Fruit fly (Drosophila melanogaster) whole organism, embryonic: ENCODE measurements around the gene Taf11.
A peak's percentile ranks its signal among the peaks of the same experiment; 100 is the strongest.

ENCODE experiments used
- Adf1 ChIP-seq: fragments of 200-800 bp; sonication (Bioruptor generic); IDR thresholded peaks from 2 replicates; pipeline ENCODE4 v1.3.6; 2022; ENCODE audit warnings: missing biosample characterization, missing genetic modification characterization
- Atf6 ChIP-seq: fragments of 200-800 bp; sonication (Bioruptor generic); IDR thresholded peaks from 2 replicates; pipeline ENCODE4 v1.3.6; 2022; ENCODE audit warnings: missing biosample characterization, missing genetic modification characterization
- CG10267 ChIP-seq: fragments of 200-800 bp; sonication (Bioruptor generic); optimal IDR thresholded peaks from 2 replicates; lab custom pipeline; 2018; ENCODE audit warnings: missing biosample characterization, mild to moderate bottlenecking, missing genetic modification characterization, moderate library complexity
- CG10543 ChIP-seq: fragments of 200-800 bp; sonication (Bioruptor generic); optimal IDR thresholded peaks from 3 replicates; lab custom pipeline; 2017; ENCODE audit warnings: missing biosample characterization, mild to moderate bottlenecking, missing genetic modification characterization, moderate library complexity
- CG12659 ChIP-seq: fragments of 200-800 bp; sonication (Bioruptor generic); optimal IDR thresholded peaks from 3 replicates; lab custom pipeline; 2017; ENCODE audit warnings: mild to moderate bottlenecking, missing biosample characterization, missing genetic modification reagents, missing genetic modification characterization
- CG16813 ChIP-seq: fragments of 200-800 bp; sonication (Bioruptor generic); IDR thresholded peaks from 3 replicates; pipeline ENCODE4 v1.3.6; 2022; ENCODE audit warnings: missing biosample characterization, missing genetic modification characterization; ENCODE audit not compliant: partially characterized antibody
- CG16815 ChIP-seq: fragments of 200-800 bp; sonication (Bioruptor generic); optimal IDR thresholded peaks from 3 replicates; lab custom pipeline; 2017; ENCODE audit warnings: missing biosample characterization, mild to moderate bottlenecking, missing genetic modification characterization
- CG17912 ChIP-seq: fragments of 200-800 bp; sonication (Bioruptor generic); optimal IDR thresholded peaks from 2 replicates; lab custom pipeline; 2018; ENCODE audit warnings: missing biosample characterization, mild to moderate bottlenecking, missing genetic modification characterization
- CG18764 ChIP-seq: fragments of 200-800 bp; sonication (Bioruptor generic); optimal IDR thresholded peaks from 3 replicates; lab custom pipeline; 2016; ENCODE audit warnings: missing biosample characterization, missing genetic modification characterization
- CG2889 ChIP-seq: fragments of 200-800 bp; sonication (Bioruptor generic); IDR thresholded peaks from 3 replicates; pipeline ENCODE4 v1.3.6; 2022; ENCODE audit warnings: missing biosample characterization, missing genetic modification characterization
- CG31224 ChIP-seq: fragments of 200-800 bp; sonication (Bioruptor generic); IDR thresholded peaks from 2 replicates; pipeline ENCODE4 v1.3.6; 2022; ENCODE audit warnings: missing biosample characterization, missing genetic modification characterization
- CG32772 ChIP-seq: fragments of 200-800 bp; sonication (Bioruptor generic); IDR thresholded peaks from 2 replicates; pipeline ENCODE4 v1.3.6; 2022; ENCODE audit warnings: missing biosample characterization, missing genetic modification characterization
- CG3407 ChIP-seq: fragments of 200-800 bp; sonication (Bioruptor generic); optimal IDR thresholded peaks from 2 replicates; lab custom pipeline; 2018; ENCODE audit warnings: missing biosample characterization, mild to moderate bottlenecking, missing genetic modification characterization
- CG6272 ChIP-seq: fragments of 200-800 bp; sonication (Bioruptor generic); IDR thresholded peaks from 2 replicates; pipeline ENCODE4 v1.3.6; 2022; ENCODE audit warnings: missing biosample characterization, missing genetic modification characterization
- CG6813 ChIP-seq: fragments of 200-800 bp; sonication (Bioruptor generic); optimal IDR thresholded peaks from 2 replicates; lab custom pipeline; 2017; ENCODE audit warnings: missing biosample characterization, missing genetic modification characterization, mild to moderate bottlenecking, moderate library complexity, missing genetic modification reagents
- CG9215 ChIP-seq: fragments of 200-800 bp; sonication (Bioruptor generic); IDR thresholded peaks from 2 replicates; pipeline ENCODE4 v1.3.6; 2022; ENCODE audit warnings: missing biosample characterization, missing genetic modification characterization
- CG9437 ChIP-seq: fragments of 200-800 bp; sonication (Bioruptor generic); optimal IDR thresholded peaks from 2 replicates; lab custom pipeline; 2018; ENCODE audit warnings: missing biosample characterization, mild to moderate bottlenecking, missing genetic modification characterization
- Dbx ChIP-seq: fragments of 200-800 bp; sonication (Bioruptor generic); IDR thresholded peaks from 3 replicates; pipeline ENCODE4 v1.3.6; 2022; ENCODE audit warnings: missing biosample characterization, missing genetic modification characterization
- Fer1 ChIP-seq: fragments of 200-800 bp; sonication (Bioruptor generic); optimal IDR thresholded peaks from 2 replicates; lab custom pipeline; 2017; ENCODE audit warnings: missing biosample characterization, mild to moderate bottlenecking, missing genetic modification characterization
- Fer2 ChIP-seq: fragments of 200-800 bp; sonication (Bioruptor generic); optimal IDR thresholded peaks from 2 replicates; lab custom pipeline; 2018; ENCODE audit warnings: missing biosample characterization, mild to moderate bottlenecking, missing genetic modification characterization, moderate library complexity
- Fer3 ChIP-seq: fragments of 200-800 bp; sonication (Bioruptor generic); optimal IDR thresholded peaks from 2 replicates; lab custom pipeline; 2018; ENCODE audit warnings: missing biosample characterization, mild to moderate bottlenecking, missing genetic modification characterization, moderate library complexity
- Gug ChIP-seq: fragments of 200-800 bp; sonication (Bioruptor generic); IDR thresholded peaks from 4 replicates; pipeline ENCODE4 v1.3.6; 2022; ENCODE audit warnings: missing biosample characterization, missing genetic modification characterization
- Lpt ChIP-seq: fragments of >200 bp; optimal IDR thresholded peaks from 2 replicates; lab custom pipeline; 2018; ENCODE audit warnings: missing biosample characterization, missing genetic modification characterization
- Mes4 ChIP-seq: fragments of 200-800 bp; sonication (Bioruptor generic); optimal IDR thresholded peaks from 2 replicates; lab custom pipeline; 2016; ENCODE audit warnings: missing biosample characterization, missing genetic modification characterization
- NC2α ChIP-seq: fragments of 200-800 bp; sonication (Bioruptor generic); optimal IDR thresholded peaks from 2 replicates; lab custom pipeline; 2016; ENCODE audit warnings: missing biosample characterization, missing genetic modification characterization
- Nf-YA ChIP-seq: fragments of 200-800 bp; sonication (Bioruptor generic); IDR thresholded peaks from 2 replicates; pipeline ENCODE4 v1.3.6; 2022; ENCODE audit warnings: missing biosample characterization, missing genetic modification characterization
- Nf-YB ChIP-seq: fragments of 200-800 bp; sonication (Bioruptor generic); optimal IDR thresholded peaks from 3 replicates; lab custom pipeline; 2019; ENCODE audit warnings: missing biosample characterization, mild to moderate bottlenecking, missing genetic modification characterization, moderate library complexity
- Rfx ChIP-seq: fragments of 200-800 bp; sonication (Bioruptor generic); IDR thresholded peaks from 2 replicates; pipeline ENCODE4 v1.3.6; 2022; ENCODE audit warnings: missing biosample characterization, missing genetic modification characterization
- Sin3A ChIP-seq: fragments of >200 bp; optimal IDR thresholded peaks from 2 replicates; lab custom pipeline; 2018
- Sox100B ChIP-seq: fragments of 200-800 bp; sonication (Bioruptor generic); optimal IDR thresholded peaks from 3 replicates; lab custom pipeline; 2018; ENCODE audit warnings: missing biosample characterization, mild to moderate bottlenecking, missing genetic modification characterization
- ato ChIP-seq: fragments of 200-800 bp; sonication (Bioruptor generic); IDR thresholded peaks from 2 replicates; pipeline ENCODE4 v1.3.6; 2022; ENCODE audit warnings: missing biosample characterization, missing genetic modification characterization; ENCODE audit not compliant: partially characterized antibody
- br ChIP-seq: fragments of >200 bp; optimal IDR thresholded peaks from 2 replicates; lab custom pipeline; 2017
- chif ChIP-seq, 2 experiments: fragments of 200-800 bp; sonication (Bioruptor generic); optimal IDR thresholded peaks; 3 replicates each; lab custom pipeline; 2016; ENCODE audit warnings: missing biosample characterization in 2 of 2, missing genetic modification characterization in 2 of 2
- ci ChIP-seq: fragments of 200-800 bp; sonication (Bioruptor generic); IDR thresholded peaks from 3 replicates; pipeline ENCODE4 v1.3.6; 2022; ENCODE audit warnings: missing biosample characterization, missing genetic modification characterization
- dan ChIP-seq: fragments of 200-800 bp; sonication (Bioruptor generic); IDR thresholded peaks from 2 replicates; pipeline ENCODE4 v1.3.6; 2022; ENCODE audit warnings: missing biosample characterization, missing genetic modification characterization
- dmrt99B ChIP-seq: fragments of 200-800 bp; sonication (Bioruptor generic); optimal IDR thresholded peaks from 2 replicates; lab custom pipeline; 2018; ENCODE audit warnings: missing biosample characterization, mild to moderate bottlenecking, missing genetic modification characterization, moderate library complexity
- ems ChIP-seq: fragments of 200-800 bp; sonication (Bioruptor generic); optimal IDR thresholded peaks from 3 replicates; lab custom pipeline; 2016; ENCODE audit warnings: missing biosample characterization, missing genetic modification characterization
- fd3F ChIP-seq: fragments of 200-800 bp; sonication (Bioruptor generic); optimal IDR thresholded peaks from 2 replicates; lab custom pipeline; 2018; ENCODE audit warnings: missing biosample characterization, mild to moderate bottlenecking, missing genetic modification characterization, moderate library complexity
- gsb-n ChIP-seq: fragments of 200-800 bp; sonication (Bioruptor generic); optimal IDR thresholded peaks from 3 replicates; lab custom pipeline; 2018; ENCODE audit warnings: missing biosample characterization, mild to moderate bottlenecking, missing genetic modification characterization
- h ChIP-seq: fragments of >200 bp; optimal IDR thresholded peaks from 2 replicates; lab custom pipeline; 2017
- hb ChIP-seq: fragments of 200-800 bp; sonication (Bioruptor generic); IDR thresholded peaks from 3 replicates; pipeline ENCODE4 v1.3.6; 2022; ENCODE audit warnings: missing biosample characterization, missing genetic modification characterization; ENCODE audit not compliant: partially characterized antibody
- ind ChIP-seq: fragments of 200-800 bp; sonication (Bioruptor generic); optimal IDR thresholded peaks from 3 replicates; lab custom pipeline; 2016; ENCODE audit warnings: missing biosample characterization, missing genetic modification characterization
- insv ChIP-seq, 2 experiments: fragments of 200-800 bp; sonication (Bioruptor generic); optimal IDR thresholded peaks; 3 replicates each; lab custom pipeline; 2016 to 2018; ENCODE audit warnings: missing biosample characterization in 2 of 2, missing genetic modification characterization in 2 of 2
- ken ChIP-seq: fragments of 200-800 bp; sonication (Bioruptor generic); IDR thresholded peaks from 3 replicates; pipeline ENCODE4 v1.3.6; 2022; ENCODE audit warnings: missing biosample characterization, missing genetic modification characterization
- mld ChIP-seq: fragments of 200-800 bp; sonication (Bioruptor generic); IDR thresholded peaks from 3 replicates; pipeline ENCODE4 v1.3.6; 2022; ENCODE audit warnings: missing biosample characterization, missing genetic modification characterization; ENCODE audit not compliant: partially characterized antibody
- org-1 ChIP-seq: fragments of 200-800 bp; sonication (Bioruptor generic); optimal IDR thresholded peaks from 2 replicates; lab custom pipeline; 2017; ENCODE audit warnings: missing biosample characterization, missing genetic modification characterization
- phol ChIP-seq: fragments of 200-800 bp; sonication (Bioruptor generic); optimal IDR thresholded peaks from 3 replicates; lab custom pipeline; 2018; ENCODE audit warnings: missing biosample characterization, mild to moderate bottlenecking, missing genetic modification characterization, moderate library complexity
- pum ChIP-seq: fragments of 200-800 bp; sonication (Bioruptor generic); optimal IDR thresholded peaks from 2 replicates; lab custom pipeline; 2016; ENCODE audit warnings: missing biosample characterization, missing genetic modification characterization
- pzg ChIP-seq: fragments of 200-800 bp; sonication (Bioruptor generic); optimal IDR thresholded peaks from 3 replicates; lab custom pipeline; 2018; ENCODE audit warnings: missing biosample characterization, mild to moderate bottlenecking, missing genetic modification characterization, moderate library complexity
- so ChIP-seq: fragments of 200-800 bp; sonication (Bioruptor generic); IDR thresholded peaks from 3 replicates; pipeline ENCODE4 v1.3.6; 2022; ENCODE audit warnings: missing biosample characterization, missing genetic modification characterization
- tap ChIP-seq: fragments of 200-800 bp; optimal IDR thresholded peaks from 3 replicates; lab custom pipeline; 2019; ENCODE audit warnings: missing biosample characterization, mild to moderate bottlenecking, missing genetic modification characterization, moderate library complexity
- tna ChIP-seq: fragments of 200-800 bp; sonication (Bioruptor generic); IDR thresholded peaks from 2 replicates; pipeline ENCODE4 v1.3.6; 2022; ENCODE audit warnings: missing biosample characterization, missing genetic modification characterization; ENCODE audit not compliant: partially characterized antibody

Taf11 gene

dm6 chr2L:9758856-9759255 is 4.2 kb downstream of the Taf11 start (continued):
- peak; percentile 73 for TF ChIP-seq CG10267 (tag; lab: Kevin White, UChicago)
- TF ChIP-seq so = 0 out of 3 replicates have a peak, but pooled peaks have one; percentile 24
- peak; percentile 50 for TF ChIP-seq Fer2 (tag; lab: Kevin White, UChicago)
- peak; percentile 94 for TF ChIP-seq CG16813 (GFP tag; lab: Robert Waterston, UW)
- TF ChIP-seq tap = peak; percentile 7
- no peak for TF ChIP-seq br
- TF ChIP-seq CG3407 = no peak
- TF ChIP-seq dmrt99B (tag; lab: Kevin White, UChicago) = peak; percentile 19
- TF ChIP-seq CG9215 (GFP tag; lab: Robert Waterston, UW) = peak; percentile 57; the same call in 1 of the 2 replicates
- TF ChIP-seq gsb-n = peak; percentile 99
- no peak for TF ChIP-seq Sin3A (lab: Kevin White, UChicago)
- TF ChIP-seq CG18764 (GFP tag; lab: Kevin White, UChicago) = peak; percentile 3
- TF ChIP-seq CG32772 (GFP tag; lab: Robert Waterston, UW) = 0 out of 2 replicates have a peak, but pooled peaks have one; percentile 41
- peak; percentile 88 for TF ChIP-seq Rfx (GFP tag; lab: Robert Waterston, UW)
- peak; percentile 18 for TF ChIP-seq pum
- no peak for TF ChIP-seq NC2α (GFP tag; lab: Kevin White, UChicago)
- no peak for TF ChIP-seq CG9437 (GFP tag; lab: Kevin White, UChicago)
- TF ChIP-seq CG12659 (GFP tag; lab: Kevin White, UChicago) = peak; percentile 51
- TF ChIP-seq Sox100B = no peak
- TF ChIP-seq ems (GFP tag; lab: Kevin White, UChicago) = peak; percentile 45
- TF ChIP-seq CG17912 = peak; percentile 65
- peak; percentile 76 for TF ChIP-seq CG6272 (GFP tag; lab: Robert Waterston, UW)
- peak; percentile 86 for TF ChIP-seq tna
- TF ChIP-seq h (lab: Kevin White, UChicago) = no peak
- TF ChIP-seq org-1 = no peak
- TF ChIP-seq Lpt (GFP tag; lab: Kevin White, UChicago) = no peak
- TF ChIP-seq Adf1 = peak; percentile 90
- peak; percentile 78 for TF ChIP-seq hb (GFP tag; lab: Robert Waterston, UW)
- TF ChIP-seq insv (GFP tag; optimal IDR thresholded peaks at IDR 0.05; lab: Kevin White, UChicago) = no peak
- peak; percentile 16 for TF ChIP-seq CG10543 (GFP tag; lab: Kevin White, UChicago)
- TF ChIP-seq phol (tag; lab: Kevin White, UChicago) = peak; percentile 40
- TF ChIP-seq Nf-YB = peak; percentile 1
- TF ChIP-seq dan (GFP tag; lab: Robert Waterston, UW) = no peak
- TF ChIP-seq CG2889 (GFP tag; lab: Robert Waterston, UW) = no peak
- peak; percentile 61 for TF ChIP-seq Fer3 (tag; lab: Kevin White, UChicago)
- peak; percentile 51 for TF ChIP-seq CG31224 (GFP tag; lab: Robert Waterston, UW)
- TF ChIP-seq ato (GFP tag; lab: Robert Waterston, UW) = peak; percentile 89
- TF ChIP-seq mld (GFP tag; lab: Robert Waterston, UW) = peak; percentile 85
- peak; percentile 4 for TF ChIP-seq CG16815 (GFP tag; lab: Kevin White, UChicago)
- peak; percentile 82 for TF ChIP-seq Dbx (GFP tag; lab: Robert Waterston, UW)
- peak; percentile 56; the same call in 1 of the 2 replicates for TF ChIP-seq Atf6 (GFP tag; lab: Robert Waterston, UW)
- peak; percentile 88; the same call in 3 of the 4 replicates for TF ChIP-seq Gug (GFP tag; lab: Robert Waterston, UW)
- peak in 1 of 2 experiments; percentile 23 for TF ChIP-seq chif (GFP tag; optimal IDR thresholded peaks at IDR 0.05; lab: Kevin White, UChicago)
- peak; percentile 64 for TF ChIP-seq ken
- peak; percentile 55 for TF ChIP-seq ind (GFP tag; lab: Kevin White, UChicago)
- peak; percentile 11 for TF ChIP-seq CG6813
- peak; percentile 23 for TF ChIP-seq Fer1
- peak; percentile 67; the same call in 2 of the 3 replicates for TF ChIP-seq ci
- no peak for TF ChIP-seq Mes4 (GFP tag; lab: Kevin White, UChicago)
- TF ChIP-seq fd3F (GFP tag; lab: Kevin White, UChicago) = peak; percentile 14
- peak; percentile 79 for TF ChIP-seq pzg (GFP tag; lab: Kevin White, UChicago)
- peak; percentile 54; the same call in 1 of the 2 replicates for TF ChIP-seq Nf-YA (GFP tag; lab: Robert Waterston, UW)
